Fruit fly (Drosophila melanogaster) whole organism, pupa: ENCODE data around the gene Ugt302E1.

Source experiments
- CG10348 ChIP-seq: fragments of 200-800 bp; sonication (Bioruptor generic); IDR thresholded peaks from 2 replicates; pipeline ENCODE4 v1.3.6; 2022; ENCODE audit warnings: missing biosample characterization, missing genetic modification characterization
- CG12605 ChIP-seq: fragments of 200-800 bp; sonication (Bioruptor generic); IDR thresholded peaks from 2 replicates; pipeline ENCODE4 v1.3.6; 2022; ENCODE audit warnings: missing biosample characterization, missing genetic modification characterization
- CG13204 ChIP-seq: fragments of 200-800 bp; sonication (Bioruptor generic); optimal IDR thresholded peaks from 2 replicates; lab custom pipeline; 2018; ENCODE audit warnings: missing biosample characterization, mild to moderate bottlenecking, missing genetic modification characterization, moderate library complexity
- CG14655 ChIP-seq: fragments of 200-800 bp; sonication (Bioruptor generic); optimal IDR thresholded peaks from 3 replicates; lab custom pipeline; 2017; ENCODE audit warnings: mild to moderate bottlenecking, missing biosample characterization, missing genetic modification reagents, missing genetic modification characterization
- CG15710 ChIP-seq: fragments of 200-800 bp; sonication (Bioruptor generic); optimal IDR thresholded peaks from 2 replicates; lab custom pipeline; 2018; ENCODE audit warnings: missing biosample characterization, mild to moderate bottlenecking, missing genetic modification characterization, moderate library complexity
- CG17806 ChIP-seq: fragments of 200-800 bp; sonication (Bioruptor generic); optimal IDR thresholded peaks from 2 replicates; lab custom pipeline; 2018; ENCODE audit warnings: missing biosample characterization, mild to moderate bottlenecking, missing genetic modification characterization, moderate library complexity
- CG32121 ChIP-seq: fragments of 200-800 bp; sonication (Bioruptor generic); IDR thresholded peaks from 2 replicates; pipeline ENCODE4 v1.3.6; 2022; ENCODE audit warnings: missing biosample characterization, missing genetic modification characterization
- CG34367 ChIP-seq: fragments of 200-800 bp; sonication (Bioruptor generic); optimal IDR thresholded peaks from 2 replicates; lab custom pipeline; 2018; ENCODE audit warnings: missing biosample characterization, mild to moderate bottlenecking, missing genetic modification characterization
- CG4496 ChIP-seq: fragments of 200-800 bp; sonication (Bioruptor generic); IDR thresholded peaks from 3 replicates; pipeline ENCODE4 v1.3.6; 2022; ENCODE audit warnings: missing biosample characterization, missing genetic modification characterization
- CG8159 ChIP-seq: fragments of 200-800 bp; sonication (Bioruptor generic); optimal IDR thresholded peaks from 3 replicates; lab custom pipeline; 2018; ENCODE audit warnings: missing biosample characterization, mild to moderate bottlenecking, missing genetic modification characterization, moderate library complexity
- CG8301 ChIP-seq: fragments of 200-800 bp; sonication (Bioruptor generic); optimal IDR thresholded peaks from 2 replicates; lab custom pipeline; 2018; ENCODE audit warnings: missing biosample characterization, mild to moderate bottlenecking, missing genetic modification characterization
- CG9948 ChIP-seq: fragments of 200-800 bp; sonication (Bioruptor generic); optimal IDR thresholded peaks from 2 replicates; lab custom pipeline; 2018; ENCODE audit warnings: missing biosample characterization, mild to moderate bottlenecking, missing genetic modification characterization, moderate library complexity
- D1 ChIP-seq: fragments of 200-800 bp; sonication (Bioruptor generic); optimal IDR thresholded peaks from 2 replicates; lab custom pipeline; 2018; ENCODE audit warnings: missing biosample characterization, mild to moderate bottlenecking, missing genetic modification characterization, moderate library complexity
- EcR ChIP-seq: fragments of 200-800 bp; sonication (Bioruptor generic); optimal IDR thresholded peaks from 3 replicates; lab custom pipeline; 2019; ENCODE audit warnings: missing biosample characterization, missing genetic modification characterization, mild to moderate bottlenecking, moderate library complexity, missing genetic modification reagents
- Ets98B ChIP-seq: fragments of 200-800 bp; sonication (Bioruptor generic); IDR thresholded peaks from 2 replicates; pipeline ENCODE4 v1.3.6; 2022; ENCODE audit warnings: missing biosample characterization, missing genetic modification characterization
- Pif1A ChIP-seq: fragments of 200-800 bp; sonication (Bioruptor generic); optimal IDR thresholded peaks from 3 replicates; lab custom pipeline; 2016; ENCODE audit warnings: missing biosample characterization, missing genetic modification characterization
- Pif1B ChIP-seq: fragments of 200-800 bp; sonication (Bioruptor generic); optimal IDR thresholded peaks from 3 replicates; lab custom pipeline; 2016; ENCODE audit warnings: missing biosample characterization, missing genetic modification characterization
- Snoo ChIP-seq: fragments of 200-800 bp; sonication (Bioruptor generic); optimal IDR thresholded peaks from 3 replicates; lab custom pipeline; 2017; ENCODE audit warnings: missing biosample characterization, mild to moderate bottlenecking, missing genetic modification characterization, inconsistent platforms
- fd96Ca ChIP-seq: fragments of 200-800 bp; sonication (Bioruptor generic); IDR thresholded peaks from 3 replicates; pipeline ENCODE4 v1.3.6; 2022; ENCODE audit warnings: missing biosample characterization, missing genetic modification characterization
- gl ChIP-seq: fragments of 200-800 bp; sonication (Bioruptor generic); optimal IDR thresholded peaks from 2 replicates; lab custom pipeline; 2018; ENCODE audit warnings: missing biosample characterization, mild to moderate bottlenecking, missing genetic modification characterization
- rn ChIP-seq: fragments of 200-800 bp; sonication (Bioruptor generic); IDR thresholded peaks from 2 replicates; pipeline ENCODE4 v1.3.6; 2022; ENCODE audit warnings: missing biosample characterization, missing genetic modification characterization

Ugt302E1 gene

DNA sequence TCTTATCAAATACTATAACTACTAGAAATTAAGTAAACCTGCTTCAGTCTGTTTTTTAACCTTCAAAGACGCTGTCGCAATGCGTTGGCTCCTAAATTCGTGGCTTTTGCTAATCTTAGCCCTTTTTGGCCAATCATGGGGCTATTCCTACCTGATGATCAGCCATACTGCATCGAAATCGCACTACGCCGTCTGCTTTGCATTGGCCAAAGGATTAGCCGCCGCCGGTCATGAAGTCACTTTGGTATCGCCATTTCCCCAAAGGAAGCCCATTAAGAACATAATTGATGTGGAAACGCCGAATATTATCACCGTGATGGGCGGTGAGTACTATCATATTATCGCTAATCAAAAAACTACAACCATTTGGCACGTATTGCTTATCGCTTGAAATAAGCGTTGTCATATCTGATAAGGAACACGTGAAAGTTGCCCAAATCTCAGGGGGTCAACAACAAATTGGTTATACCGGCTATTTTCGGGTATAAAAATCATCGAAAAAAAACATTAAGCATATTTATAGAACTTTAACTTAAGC is at the start of gene Ugt302E1:
Ugt302E1 (plus strand) TSS at position 51 of the 538 bp plus-strand sequence.
- TF ChIP-seq Pif1B (GFP tag; lab: Kevin White, UChicago) (no peak), CG34367 (no peak), rn (GFP tag; lab: Robert Waterston, UW) (no peak), CG32121 (GFP tag; lab: Robert Waterston, UW) (no peak), CG12605 (GFP tag; lab: Robert Waterston, UW) (no peak), CG13204 (GFP tag; lab: Kevin White, UChicago) (no peak), CG15710 (tag; lab: Kevin White, UChicago) (no peak), CG4496 (GFP tag; lab: Robert Waterston, UW) (no peak), CG10348 (GFP tag; lab: Robert Waterston, UW) (no peak), CG17806 (no peak), CG9948 (tag; lab: Kevin White, UChicago) (no peak), CG8159 (tag; lab: Kevin White, UChicago) (no peak), Pif1A (GFP tag; lab: Kevin White, UChicago) (no peak), gl (tag; lab: Kevin White, UChicago) (no peak), Snoo (tag; lab: Kevin White, UChicago) (no peak), Ets98B (GFP tag; lab: Robert Waterston, UW) (no peak), D1 (no peak)

DNA sequence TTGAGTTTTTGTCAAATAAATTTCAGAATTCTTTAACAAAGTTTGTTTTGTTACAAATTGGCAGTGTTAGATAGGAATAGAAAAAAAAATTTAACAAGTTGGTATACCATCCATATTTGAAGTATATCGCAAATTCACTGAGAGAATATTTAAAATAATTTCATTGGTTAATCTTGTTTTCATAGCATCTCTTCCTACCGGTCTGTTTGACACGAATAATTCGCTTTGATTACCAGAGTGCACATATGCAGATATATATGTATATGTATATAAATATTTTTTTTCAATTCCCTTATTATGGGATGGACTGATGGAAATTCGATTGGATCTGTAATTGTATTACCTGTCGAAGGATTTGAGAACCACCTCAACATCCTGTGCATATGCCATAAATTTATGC is 38.8 kb upstream of the Ugt302E1 start, which contains the start of gene SdhCL:
SdhCL (minus strand) TSS at position 101 of the 400 bp plus-strand sequence.
- no peak for TF ChIP-seq D1
- TF ChIP-seq rn (GFP tag; lab: Robert Waterston, UW), result no peak
- no peak for TF ChIP-seq CG17806
- TF ChIP-seq Pif1B (GFP tag; lab: Kevin White, UChicago), result no peak
- TF ChIP-seq EcR, result no peak
- TF ChIP-seq CG32121 (GFP tag; lab: Robert Waterston, UW), result no peak
- TF ChIP-seq CG34367, result no peak
- TF ChIP-seq Snoo (tag; lab: Kevin White, UChicago), result no peak
- no peak for TF ChIP-seq CG13204 (GFP tag; lab: Kevin White, UChicago)
- TF ChIP-seq CG12605 (GFP tag; lab: Robert Waterston, UW), result no peak
- TF ChIP-seq CG14655 (GFP tag; lab: Kevin White, UChicago), result no peak
- TF ChIP-seq gl (tag; lab: Kevin White, UChicago), result no peak
- no peak for TF ChIP-seq CG15710 (tag; lab: Kevin White, UChicago)
- no peak for TF ChIP-seq CG8159 (tag; lab: Kevin White, UChicago)
- TF ChIP-seq CG10348 (GFP tag; lab: Robert Waterston, UW), result no peak
- no peak for TF ChIP-seq Pif1A (GFP tag; lab: Kevin White, UChicago)
- no peak for TF ChIP-seq CG8301
- no peak for TF ChIP-seq Ets98B (GFP tag; lab: Robert Waterston, UW)

DNA sequence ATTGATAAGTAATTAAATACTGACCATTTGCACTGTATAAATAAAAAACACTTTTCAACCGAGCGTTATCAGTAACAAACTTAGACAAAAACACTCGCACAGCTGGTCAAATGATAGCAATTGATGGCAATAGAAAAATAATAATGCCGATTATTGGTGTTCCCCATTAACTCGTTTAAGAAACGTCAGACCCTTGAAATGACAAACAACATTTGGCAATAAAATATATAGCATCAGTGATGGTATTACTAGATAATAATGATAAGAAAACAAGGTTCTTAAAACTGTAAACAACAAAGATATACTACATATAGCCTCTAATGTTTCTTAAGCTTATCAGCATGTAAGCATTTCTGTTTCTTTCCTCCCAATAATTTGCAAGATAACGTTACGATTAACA is 28.0 kb upstream of the Ugt302E1 start:
- TF ChIP-seq Pif1B (GFP tag; lab: Kevin White, UChicago) (no peak), CG13204 (GFP tag; lab: Kevin White, UChicago) (no peak), Snoo (tag; lab: Kevin White, UChicago) (no peak), fd96Ca (GFP tag; lab: Robert Waterston, UW) (no peak), CG14655 (GFP tag; lab: Kevin White, UChicago) (no peak), CG15710 (tag; lab: Kevin White, UChicago) (no peak), Ets98B (GFP tag; lab: Robert Waterston, UW) (no peak), CG34367 (no peak), CG9948 (tag; lab: Kevin White, UChicago) (no peak), gl (tag; lab: Kevin White, UChicago) (no peak), CG32121 (GFP tag; lab: Robert Waterston, UW) (no peak), CG12605 (GFP tag; lab: Robert Waterston, UW) (no peak), EcR (no peak), CG4496 (GFP tag; lab: Robert Waterston, UW) (no peak), rn (GFP tag; lab: Robert Waterston, UW) (no peak), CG8301 (no peak), CG10348 (GFP tag; lab: Robert Waterston, UW) (no peak), CG8159 (tag; lab: Kevin White, UChicago) (no peak)

DNA sequence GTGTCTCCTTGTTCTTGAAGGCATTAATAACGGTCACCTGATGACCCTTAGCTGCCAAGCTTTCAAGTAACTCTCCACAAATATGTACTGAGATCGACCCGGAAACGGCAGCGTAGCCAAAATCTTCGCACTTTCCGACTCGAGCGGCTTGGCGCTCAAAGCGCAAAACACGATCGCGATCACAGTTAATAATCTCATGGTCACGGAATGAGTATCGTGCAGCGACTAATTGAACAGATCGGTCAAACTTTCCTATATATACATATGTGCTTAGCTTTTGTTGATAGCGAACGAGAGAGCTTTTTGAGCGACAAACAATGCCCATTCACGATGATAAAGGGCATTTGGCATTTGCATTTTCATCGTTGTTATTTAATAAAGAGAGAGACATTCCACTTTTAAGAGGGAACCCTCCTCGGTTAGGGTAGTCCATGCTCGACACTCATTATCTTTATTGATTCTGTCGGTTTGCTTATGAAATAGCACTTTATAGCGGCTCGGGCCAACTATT is 26.3 kb upstream of the Ugt302E1 start, which contains the start of gene Ugt35C1:
Ugt35C1 (minus strand) TSS at position 213 of the 511 bp plus-strand sequence.
- TF ChIP-seq CG32121 (GFP tag; lab: Robert Waterston, UW) (no peak), rn (GFP tag; lab: Robert Waterston, UW) (no peak), CG15710 (tag; lab: Kevin White, UChicago) (no peak)

DNA sequence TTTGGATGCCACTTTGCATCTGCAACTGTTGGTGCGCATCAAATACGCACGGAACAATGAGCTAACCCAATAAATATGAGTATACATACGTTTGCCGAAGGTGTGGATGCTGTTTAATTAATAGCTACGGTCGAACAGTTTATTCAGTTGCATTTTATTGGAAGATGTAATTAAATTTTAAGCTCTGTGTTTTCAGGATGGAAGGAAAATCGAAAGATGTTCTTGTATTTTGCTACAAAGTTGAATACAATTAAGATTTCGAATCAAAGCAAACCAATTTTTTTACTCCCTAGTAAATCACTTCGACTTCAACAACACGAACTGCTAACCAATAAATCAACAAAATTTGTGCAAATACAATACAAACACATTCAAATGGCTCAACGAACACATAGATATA is 17.5 kb upstream of the Ugt302E1 start, which contains the start of gene mAcon2:
mAcon2 (plus strand) TSS at position 301 of the 400 bp plus-strand sequence.
- TF ChIP-seq CG17806 (no peak), CG8301 (no peak), Pif1B (GFP tag; lab: Kevin White, UChicago) (no peak), Ets98B (GFP tag; lab: Robert Waterston, UW) (no peak), CG14655 (GFP tag; lab: Kevin White, UChicago) (no peak), CG12605 (GFP tag; lab: Robert Waterston, UW) (no peak), EcR (no peak), CG13204 (GFP tag; lab: Kevin White, UChicago) (no peak), Snoo (tag; lab: Kevin White, UChicago) (no peak), gl (tag; lab: Kevin White, UChicago) (no peak), CG9948 (tag; lab: Kevin White, UChicago) (no peak), Pif1A (GFP tag; lab: Kevin White, UChicago) (no peak), rn (GFP tag; lab: Robert Waterston, UW) (no peak), CG4496 (GFP tag; lab: Robert Waterston, UW) (no peak), CG15710 (tag; lab: Kevin White, UChicago) (no peak), fd96Ca (GFP tag; lab: Robert Waterston, UW) (no peak), CG32121 (GFP tag; lab: Robert Waterston, UW) (no peak), CG34367 (no peak), CG8159 (tag; lab: Kevin White, UChicago) (no peak)
